Fruit fly (Drosophila melanogaster): ENCODE results near the gene bmm.

Gene bmm

dm6 chr3L:14785492-14785916, 708 bp downstream of the bmm start:
- TF ChIP-seq Pif1B (GFP tag; optimal IDR thresholded peaks at IDR 0.05) (peak; percentile 61), CG8301 (tag; optimal IDR thresholded peaks at IDR 0.05) (peak; percentile 85), CG17806 (tag; optimal IDR thresholded peaks at IDR 0.05) (peak; percentile 73), CG15710 (tag; optimal IDR thresholded peaks at IDR 0.05) (peak; percentile 68), Snoo (tag; optimal IDR thresholded peaks at IDR 0.05) (peak; percentile 42), rn (GFP tag; IDR thresholded peaks at IDR 0.05) (peak; percentile 57; the same call in 1 of the 2 replicates), gl (tag; optimal IDR thresholded peaks at IDR 0.05) (peak; percentile 5), Ets98B (GFP tag; IDR thresholded peaks at IDR 0.05) (peak; percentile 83), CG12605 (GFP tag; IDR thresholded peaks at IDR 0.05) (peak; percentile 54), D1 (tag; optimal IDR thresholded peaks at IDR 0.05) (no peak), CG9948 (tag; optimal IDR thresholded peaks at IDR 0.05) (peak; percentile 73), CG4496 (GFP tag; IDR thresholded peaks at IDR 0.05) (peak; percentile 82; the same call in 2 of the 3 replicates), fd96Ca (GFP tag; IDR thresholded peaks at IDR 0.05) (peak; percentile 87), CG10348 (GFP tag; IDR thresholded peaks at IDR 0.05) (peak; percentile 50; the same call in 1 of the 2 replicates), CG8159 (tag; optimal IDR thresholded peaks at IDR 0.05) (peak; percentile 74), EcR (GFP tag; optimal IDR thresholded peaks at IDR 0.05) (peak; percentile 98), CG13204 (GFP tag; optimal IDR thresholded peaks at IDR 0.05) (peak; percentile 35), CG34367 (tag; optimal IDR thresholded peaks at IDR 0.05) (peak; percentile 53), CG14655 (GFP tag; optimal IDR thresholded peaks at IDR 0.05) (peak; percentile 85), CG32121 (GFP tag; IDR thresholded peaks at IDR 0.05) (peak; percentile 84), Pif1A (GFP tag; optimal IDR thresholded peaks at IDR 0.05) (peak; percentile 86)

dm6 chr3L:14784949-14785408, 1.2 kb downstream of the bmm start:
- TF ChIP-seq CG4496 (GFP tag; IDR thresholded peaks at IDR 0.05), result no peak; the same call in 1 of the 3 replicates
- TF ChIP-seq Pif1B (GFP tag; optimal IDR thresholded peaks at IDR 0.05), result peak; percentile 49
- TF ChIP-seq CG34367 (tag; optimal IDR thresholded peaks at IDR 0.05), result peak; percentile 71
- peak; percentile 78 for TF ChIP-seq CG32121 (GFP tag; IDR thresholded peaks at IDR 0.05)
- peak; percentile 78 for TF ChIP-seq CG15710 (tag; optimal IDR thresholded peaks at IDR 0.05)
- TF ChIP-seq gl (tag; optimal IDR thresholded peaks at IDR 0.05), result peak; percentile 18
- TF ChIP-seq rn (GFP tag; IDR thresholded peaks at IDR 0.05), result peak; percentile 56
- TF ChIP-seq Snoo (tag; optimal IDR thresholded peaks at IDR 0.05), result peak; percentile 73
- peak; percentile 90 for TF ChIP-seq CG8301 (tag; optimal IDR thresholded peaks at IDR 0.05)
- TF ChIP-seq fd96Ca (GFP tag; IDR thresholded peaks at IDR 0.05), result no peak
- no peak; the same call in 1 of the 2 replicates for TF ChIP-seq CG10348 (GFP tag; IDR thresholded peaks at IDR 0.05)
- peak; percentile 79 for TF ChIP-seq CG8159 (tag; optimal IDR thresholded peaks at IDR 0.05)
- peak; percentile 82 for TF ChIP-seq CG9948 (tag; optimal IDR thresholded peaks at IDR 0.05)
- peak; percentile 52 for TF ChIP-seq Ets98B (GFP tag; IDR thresholded peaks at IDR 0.05)
- TF ChIP-seq EcR (GFP tag; optimal IDR thresholded peaks at IDR 0.05), result no peak
- no peak for TF ChIP-seq CG13204 (GFP tag; optimal IDR thresholded peaks at IDR 0.05)
- peak; percentile 56 for TF ChIP-seq CG12605 (GFP tag; IDR thresholded peaks at IDR 0.05)
- TF ChIP-seq Pif1A (GFP tag; optimal IDR thresholded peaks at IDR 0.05), result peak; percentile 69
- TF ChIP-seq CG17806 (tag; optimal IDR thresholded peaks at IDR 0.05), result peak; percentile 78
- TF ChIP-seq CG14655 (GFP tag; optimal IDR thresholded peaks at IDR 0.05), result peak; percentile 91
- peak; percentile 77 for TF ChIP-seq D1 (tag; optimal IDR thresholded peaks at IDR 0.05)

dm6 chr3L:14784241-14784948, 1.8 kb downstream of the bmm start:
- no peak for TF ChIP-seq CG15710 (tag; optimal IDR thresholded peaks at IDR 0.05)

dm6 chr3L:14783363-14783627, 2.9 kb downstream of the bmm start:
- TF ChIP-seq CG17806 (tag; optimal IDR thresholded peaks at IDR 0.05) (no peak), Ets98B (GFP tag; IDR thresholded peaks at IDR 0.05) (no peak), CG14655 (GFP tag; optimal IDR thresholded peaks at IDR 0.05) (no peak), fd96Ca (GFP tag; IDR thresholded peaks at IDR 0.05) (no peak), CG32121 (GFP tag; IDR thresholded peaks at IDR 0.05) (no peak), CG12605 (GFP tag; IDR thresholded peaks at IDR 0.05) (no peak), CG13204 (GFP tag; optimal IDR thresholded peaks at IDR 0.05) (no peak), Snoo (tag; optimal IDR thresholded peaks at IDR 0.05) (no peak), CG34367 (tag; optimal IDR thresholded peaks at IDR 0.05) (no peak), Pif1A (GFP tag; optimal IDR thresholded peaks at IDR 0.05) (no peak), CG9948 (tag; optimal IDR thresholded peaks at IDR 0.05) (no peak), CG8301 (tag; optimal IDR thresholded peaks at IDR 0.05) (no peak), D1 (tag; optimal IDR thresholded peaks at IDR 0.05) (no peak), CG4496 (GFP tag; IDR thresholded peaks at IDR 0.05) (no peak), CG15710 (tag; optimal IDR thresholded peaks at IDR 0.05) (no peak), gl (tag; optimal IDR thresholded peaks at IDR 0.05) (no peak), CG10348 (GFP tag; IDR thresholded peaks at IDR 0.05) (no peak), Pif1B (GFP tag; optimal IDR thresholded peaks at IDR 0.05) (no peak)

dm6 chr3L:14782626-14783362, 3.4 kb downstream of the bmm start:
- no peak for TF ChIP-seq CG34367 (tag; optimal IDR thresholded peaks at IDR 0.05)
- no peak for TF ChIP-seq CG9948 (tag; optimal IDR thresholded peaks at IDR 0.05)
- no peak for TF ChIP-seq CG15710 (tag; optimal IDR thresholded peaks at IDR 0.05)
- no peak for TF ChIP-seq Pif1A (GFP tag; optimal IDR thresholded peaks at IDR 0.05)
- TF ChIP-seq CG10348 (GFP tag; IDR thresholded peaks at IDR 0.05), result no peak
- no peak for TF ChIP-seq CG32121 (GFP tag; IDR thresholded peaks at IDR 0.05)
- TF ChIP-seq D1 (tag; optimal IDR thresholded peaks at IDR 0.05), result no peak
- no peak for TF ChIP-seq CG13204 (GFP tag; optimal IDR thresholded peaks at IDR 0.05)
- no peak for TF ChIP-seq rn (GFP tag; IDR thresholded peaks at IDR 0.05)
- no peak for TF ChIP-seq CG8301 (tag; optimal IDR thresholded peaks at IDR 0.05)
- TF ChIP-seq CG4496 (GFP tag; IDR thresholded peaks at IDR 0.05), result no peak
- no peak for TF ChIP-seq CG12605 (GFP tag; IDR thresholded peaks at IDR 0.05)
- TF ChIP-seq EcR (GFP tag; optimal IDR thresholded peaks at IDR 0.05), result peak; percentile 1
- TF ChIP-seq CG8159 (tag; optimal IDR thresholded peaks at IDR 0.05), result no peak
- TF ChIP-seq Ets98B (GFP tag; IDR thresholded peaks at IDR 0.05), result no peak
- peak; percentile 23 for TF ChIP-seq gl (tag; optimal IDR thresholded peaks at IDR 0.05)

Measured in whole organism, pupa.